Fruit fly (Drosophila melanogaster) whole organism, wandering third instar larva: Measurements from ENCODE around the gene betaTub97EF.

ENCODE experiments used
- Dfd ChIP-seq: fragments of >200 bp; optimal IDR thresholded peaks from 2 replicates; lab custom pipeline; 2017; ENCODE audit warnings: missing biosample characterization, missing genetic modification characterization
- N ChIP-seq: fragments of >200 bp; optimal IDR thresholded peaks from 2 replicates; lab custom pipeline; 2018; ENCODE audit warnings: missing biosample characterization, missing external identifiers, missing genetic modification characterization
- brk ChIP-seq: fragments of 200-800 bp; sonication (Bioruptor generic); optimal IDR thresholded peaks from 2 replicates; lab custom pipeline; 2016; ENCODE audit warnings: missing biosample characterization, mild to moderate bottlenecking, missing genetic modification characterization
- dsf ChIP-seq: sonication (Bioruptor generic); optimal IDR thresholded peaks from 2 replicates; lab custom pipeline; 2016; ENCODE audit warnings: missing biosample characterization, missing genetic modification characterization, borderline replicate concordance
- ey ChIP-seq: fragments of 200-800 bp; sonication (Bioruptor generic); optimal IDR thresholded peaks from 2 replicates; lab custom pipeline; 2016; ENCODE audit warnings: missing biosample characterization, missing genetic modification characterization
- lola ChIP-seq: fragments of >200 bp; optimal IDR thresholded peaks from 2 replicates; lab custom pipeline; 2017; ENCODE audit warnings: missing biosample characterization, missing genetic modification characterization
- psq ChIP-seq: fragments of 200-800 bp; sonication (Bioruptor generic); optimal IDR thresholded peaks from 3 replicates; lab custom pipeline; 2017; ENCODE audit warnings: missing biosample characterization, mild to moderate bottlenecking, missing genetic modification characterization, moderate library complexity
- sage ChIP-seq: fragments of 200-800 bp; sonication (Bioruptor generic); optimal IDR thresholded peaks from 2 replicates; lab custom pipeline; 2016; ENCODE audit warnings: missing biosample characterization, mild to moderate bottlenecking, missing genetic modification characterization
- tai ChIP-seq: sonication (Bioruptor generic); optimal IDR thresholded peaks from 2 replicates; lab custom pipeline; 2016; ENCODE audit warnings: missing biosample characterization, missing genetic modification characterization
- usp ChIP-seq: fragments of >200 bp; optimal IDR thresholded peaks from 2 replicates; lab custom pipeline; 2017; ENCODE audit warnings: missing biosample characterization, missing genetic modification characterization

DNA sequence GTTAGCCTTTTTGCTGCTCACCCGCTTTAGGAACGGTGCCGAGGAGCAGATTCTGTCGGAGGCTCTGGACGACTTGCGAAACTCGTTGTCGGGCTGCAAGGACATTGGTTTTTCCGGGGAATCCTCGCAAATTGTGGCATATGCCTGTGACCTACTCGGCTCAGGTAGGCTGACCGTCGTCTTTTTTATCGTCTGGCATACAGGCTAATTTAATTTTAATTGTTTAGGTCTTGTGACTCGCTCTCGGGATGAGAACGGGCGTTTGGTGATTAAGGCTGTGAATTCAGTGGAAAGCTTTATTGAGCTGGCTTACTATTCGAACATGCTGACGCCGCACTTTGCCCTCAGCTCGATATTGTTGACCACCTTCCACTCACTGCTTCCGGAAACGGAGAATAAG is 56.7 kb downstream of the betaTub97EF start:
- TF ChIP-seq N (GFP tag; lab: Kevin White, UChicago), result no peak
- no peak for TF ChIP-seq Dfd
- no peak for TF ChIP-seq sage (GFP tag; lab: Kevin White, UChicago)
- TF ChIP-seq tai (GFP tag; lab: Kevin White, UChicago), result no peak
- no peak for TF ChIP-seq psq (GFP tag; lab: Kevin White, UChicago)
- TF ChIP-seq usp (GFP tag; lab: Kevin White, UChicago), result no peak
- no peak for TF ChIP-seq lola (GFP tag; lab: Kevin White, UChicago)
- TF ChIP-seq dsf, result no peak
- TF ChIP-seq brk (GFP tag; lab: Kevin White, UChicago), result no peak
- TF ChIP-seq ey (GFP tag; lab: Kevin White, UChicago), result no peak
